Fruit fly (Drosophila melanogaster) whole organism, adult: ENCODE results near the gene CG42272.

Experiments
- CG12768 ChIP-seq: fragments of 200-800 bp; sonication (Bioruptor generic); optimal IDR thresholded peaks from 2 replicates; lab custom pipeline; 2017; ENCODE audit warnings: missing biosample characterization, missing genetic modification characterization, mild to moderate bottlenecking, moderate library complexity, missing genetic modification reagents
- CG7045 ChIP-seq: fragments of 200-800 bp; sonication (Bioruptor generic); optimal IDR thresholded peaks from 2 replicates; lab custom pipeline; 2017; ENCODE audit warnings: missing biosample characterization, mild to moderate bottlenecking, missing genetic modification characterization
- CG7101 ChIP-seq: fragments of 200-800 bp; sonication (Bioruptor generic); optimal IDR thresholded peaks from 2 replicates; lab custom pipeline; 2018; ENCODE audit warnings: missing biosample characterization, mild to moderate bottlenecking, missing genetic modification characterization, moderate library complexity
- Clk ChIP-seq: fragments of 200-800 bp; sonication (Bioruptor generic); optimal IDR thresholded peaks from 2 replicates; lab custom pipeline; 2017; ENCODE audit warnings: missing biosample characterization, missing genetic modification characterization
- Hr96 ChIP-seq: fragments of 200-800 bp; sonication (Bioruptor generic); optimal IDR thresholded peaks from 2 replicates; lab custom pipeline; 2016; ENCODE audit warnings: missing biosample characterization, missing genetic modification characterization
- bab1 ChIP-seq: fragments of 200-800 bp; sonication (Bioruptor generic); optimal IDR thresholded peaks from 3 replicates; lab custom pipeline; 2019; ENCODE audit warnings: missing biosample characterization, mild to moderate bottlenecking, missing genetic modification characterization, moderate library complexity
- cnc ChIP-seq, 2 experiments: fragments of >200 bp; optimal IDR thresholded peaks; 2 replicates each; lab custom pipeline; 2017
- kay ChIP-seq: fragments of 200-800 bp; sonication (Bioruptor generic); peaks from one replicate; lab custom pipeline; 2016; ENCODE audit warnings: missing biosample characterization, missing genetic modification characterization, borderline replicate concordance

dm6 chr3L:5785237-5786062 lies 17.4 kb upstream of the CG42272 start:
- TF ChIP-seq kay (GFP tag; lab: Kevin White, UChicago) = no peak
- no peak for TF ChIP-seq cnc (optimal IDR thresholded peaks at IDR 0.05; lab: Kevin White, UChicago)
- no peak for TF ChIP-seq Hr96 (GFP tag; lab: Kevin White, UChicago)
- no peak for TF ChIP-seq bab1
- TF ChIP-seq CG12768 (GFP tag; lab: Kevin White, UChicago) = no peak
- no peak for TF ChIP-seq Clk
- no peak for TF ChIP-seq CG7101
- no peak for TF ChIP-seq CG7045 (GFP tag; lab: Kevin White, UChicago)
